Worm (Caenorhabditis elegans) whole organism, mixed stage, embryonic: ENCODE results near the gene ccg-1.

Source experiments
- M03D4.4 ChIP-seq: sonication (generic microtip); optimal IDR thresholded peaks from 2 replicates; lab custom pipeline; 2017; ENCODE audit warnings: mild to moderate bottlenecking, missing genetic modification characterization, missing compliant biosample characterization
- blmp-1 ChIP-seq: fragments of 150-350 bp; optimal IDR thresholded peaks from 2 replicates; lab custom pipeline; 2014; ENCODE audit warnings: missing biosample characterization, missing genetic modification characterization
- ceh-43 ChIP-seq: fragments of 200-800 bp; sonication (Bioruptor generic); optimal IDR thresholded peaks from 2 replicates; lab custom pipeline; 2018; ENCODE audit warnings: mild to moderate bottlenecking, missing genetic modification characterization, moderate library complexity, missing compliant biosample characterization
- ceh-83 ChIP-seq: fragments of 200-800 bp; sonication (Bioruptor generic); optimal IDR thresholded peaks from 2 replicates; lab custom pipeline; 2018; ENCODE audit warnings: mild to moderate bottlenecking, missing genetic modification characterization, missing compliant biosample characterization
- ces-1 ChIP-seq: fragments of 150-350 bp; optimal IDR thresholded peaks from 2 replicates; lab custom pipeline; 2014; ENCODE audit warnings: missing biosample characterization, missing genetic modification reagents, missing genetic modification characterization
- elt-1 ChIP-seq: sonication (generic microtip); optimal IDR thresholded peaks from 2 replicates; lab custom pipeline; 2017; ENCODE audit warnings: missing genetic modification characterization, mild to moderate bottlenecking, missing compliant biosample characterization, antibody characterized with exemption, moderate library complexity, borderline replicate concordance; ENCODE audit not compliant: insufficient read depth
- elt-3 ChIP-seq: fragments of 150-350 bp; optimal IDR thresholded peaks from 2 replicates; lab custom pipeline; 2014; ENCODE audit warnings: missing biosample characterization, missing genetic modification characterization
- flh-1 ChIP-seq: fragments of 200-800 bp; sonication (Bioruptor generic); optimal IDR thresholded peaks from 2 replicates; lab custom pipeline; 2018; ENCODE audit warnings: mild to moderate bottlenecking, missing genetic modification characterization, moderate library complexity, missing compliant biosample characterization
- ham-2 ChIP-seq: fragments of 200-800 bp; sonication (Bioruptor generic); optimal IDR thresholded peaks from 2 replicates; lab custom pipeline; 2018; ENCODE audit warnings: mild to moderate bottlenecking, missing genetic modification characterization, missing compliant biosample characterization
- hlh-1 ChIP-seq: fragments of 150-350 bp; optimal IDR thresholded peaks from 2 replicates; lab custom pipeline; 2014; ENCODE audit warnings: missing biosample characterization, missing genetic modification reagents, missing genetic modification characterization
- lin-13 ChIP-seq: fragments of 150-350 bp; optimal IDR thresholded peaks from 2 replicates; lab custom pipeline; 2014; ENCODE audit warnings: missing biosample characterization, missing genetic modification characterization
- lin-32 ChIP-seq: fragments of 200-800 bp; sonication (Bioruptor generic); optimal IDR thresholded peaks from 2 replicates; lab custom pipeline; 2018; ENCODE audit warnings: mild to moderate bottlenecking, missing genetic modification characterization, missing compliant biosample characterization
- lsy-2 ChIP-seq: fragments of 150-350 bp; optimal IDR thresholded peaks from 2 replicates; lab custom pipeline; 2014; ENCODE audit warnings: missing biosample characterization, missing genetic modification characterization
- mab-5 ChIP-seq: fragments of 150-350 bp; optimal IDR thresholded peaks from 2 replicates; lab custom pipeline; 2014; ENCODE audit warnings: missing biosample characterization, missing genetic modification characterization
- mep-1 ChIP-seq: fragments of 150-350 bp; optimal IDR thresholded peaks from 2 replicates; lab custom pipeline; 2017; ENCODE audit warnings: missing biosample characterization, missing genetic modification reagents, missing genetic modification characterization, inconsistent platforms
- mls-2 ChIP-seq: sonication (generic microtip); optimal IDR thresholded peaks from 2 replicates; lab custom pipeline; 2016; ENCODE audit warnings: mild to moderate bottlenecking, missing genetic modification characterization, moderate library complexity, missing compliant biosample characterization
- nhr-12 ChIP-seq: fragments of 150-350 bp; optimal IDR thresholded peaks from 2 replicates; lab custom pipeline; 2014; ENCODE audit warnings: missing biosample characterization, missing genetic modification characterization
- nhr-2 ChIP-seq: fragments of 150-350 bp; optimal IDR thresholded peaks from 2 replicates; lab custom pipeline; 2014; ENCODE audit warnings: missing biosample characterization, missing genetic modification characterization
- nhr-237 ChIP-seq: fragments of 150-350 bp; optimal IDR thresholded peaks from 2 replicates; lab custom pipeline; 2014; ENCODE audit warnings: missing biosample characterization, missing genetic modification characterization
- pha-4 ChIP-seq: fragments of 150-350 bp; optimal IDR thresholded peaks from 2 replicates; lab custom pipeline; 2018; ENCODE audit warnings: missing biosample characterization, missing genetic modification reagents, missing genetic modification characterization
- sem-2 ChIP-seq: fragments of 200-800 bp; sonication (Bioruptor generic); optimal IDR thresholded peaks from 2 replicates; lab custom pipeline; 2018; ENCODE audit warnings: mild to moderate bottlenecking, missing genetic modification characterization, missing compliant biosample characterization
- tbx-8 ChIP-seq: fragments of 200-800 bp; sonication (Bioruptor generic); optimal IDR thresholded peaks from 2 replicates; lab custom pipeline; 2018; ENCODE audit warnings: mild to moderate bottlenecking, missing genetic modification characterization, moderate library complexity, missing compliant biosample characterization
- unc-62 ChIP-seq: fragments of 150-350 bp; optimal IDR thresholded peaks from 2 replicates; lab custom pipeline; 2014; ENCODE audit warnings: missing biosample characterization, missing genetic modification reagents, missing genetic modification characterization
- zip-8 ChIP-seq: fragments of 150-350 bp; optimal IDR thresholded peaks from 2 replicates; lab custom pipeline; 2014; ENCODE audit warnings: missing biosample characterization, missing genetic modification characterization
- ztf-11 ChIP-seq: fragments of 150-350 bp; optimal IDR thresholded peaks from 2 replicates; lab custom pipeline; 2014; ENCODE audit warnings: missing biosample characterization, missing genetic modification characterization

Gene ccg-1

DNA sequence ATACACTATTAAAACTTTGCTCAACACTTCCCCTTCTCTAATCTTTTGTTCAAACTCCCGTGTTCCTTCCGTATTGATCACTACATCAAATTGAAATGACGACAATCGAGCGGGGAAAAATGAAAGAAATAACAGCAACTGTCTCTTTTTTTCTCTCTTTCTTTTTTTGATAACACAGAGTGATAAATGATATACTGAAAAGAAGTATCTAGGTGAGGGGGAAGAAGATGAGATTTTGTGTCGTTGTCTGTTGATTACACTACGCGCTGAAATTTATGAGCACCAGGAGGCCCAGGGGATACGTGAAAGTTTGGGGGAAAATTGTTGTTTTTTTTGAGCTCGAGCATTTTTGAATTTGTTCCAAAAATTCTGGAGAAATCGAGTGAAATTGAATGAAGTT lies 1.5 kb downstream of the ccg-1 start:
- peak; percentile 44 for TF ChIP-seq hlh-1 (tag; lab: Kevin White, UChicago)
- TF ChIP-seq lin-13: no peak
- peak; percentile 55 for TF ChIP-seq unc-62 (GFP tag; lab: Kevin White, UChicago)
- TF ChIP-seq, all 35 proteins: peak for 2

DNA sequence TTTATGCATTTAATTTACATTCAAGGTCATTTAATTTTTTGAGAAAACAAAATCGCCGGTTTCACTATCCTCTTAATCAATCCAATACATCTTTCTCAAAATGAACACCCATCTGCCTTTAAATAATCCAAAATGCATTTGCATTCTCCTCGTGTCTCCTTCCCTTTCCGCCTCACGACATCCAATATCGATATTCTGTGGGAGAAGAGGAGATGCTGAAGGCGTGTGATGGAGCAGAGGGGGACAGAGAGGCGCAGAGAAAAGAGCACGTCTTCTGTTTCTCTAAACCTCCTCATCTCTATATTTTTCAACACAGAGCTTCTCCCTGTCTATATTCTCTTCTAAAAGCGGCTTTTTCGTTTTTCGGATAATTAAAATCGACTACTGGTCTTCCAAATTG lies 16.1 kb downstream of the ccg-1 start, which contains the start of gene Y73F8A.5:
Gene Y73F8A.5 (plus strand): TSS at position 321 of the 400 bp plus-strand sequence.
- no peak for TF ChIP-seq hlh-1 (tag; lab: Kevin White, UChicago)
- TF ChIP-seq ces-1 (GFP tag; lab: Kevin White, UChicago): peak; percentile 88
- peak; percentile 37 for TF ChIP-seq mep-1 (tag; lab: Kevin White, UChicago)
- TF ChIP-seq ham-2 (GFP tag; lab: Kevin White, UChicago): no peak
- no peak for TF ChIP-seq mab-5 (tag; lab: Kevin White, UChicago)
- TF ChIP-seq lsy-2 (tag; lab: Kevin White, UChicago): no peak

DNA sequence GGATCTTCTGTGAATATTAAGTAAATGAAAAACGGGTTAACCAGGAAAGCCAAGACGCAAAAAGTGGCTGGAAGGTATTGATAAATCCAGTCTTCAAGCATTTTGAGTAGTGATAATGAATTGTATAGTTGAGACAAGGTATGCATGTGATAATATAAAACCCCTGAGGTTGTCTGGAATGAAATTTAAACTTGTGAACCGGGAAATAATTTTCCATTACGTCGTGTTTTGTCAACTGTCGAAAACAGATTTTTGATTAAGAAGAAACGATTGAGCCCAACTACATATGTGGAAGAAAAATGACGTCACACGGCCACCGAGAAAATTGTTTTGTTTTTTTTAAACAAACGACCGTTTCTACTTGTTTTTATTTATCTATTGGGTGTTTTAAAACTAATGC lies 23.4 kb downstream of the ccg-1 start, which contains the start of gene srj-42:
Gene srj-42 (minus strand): TSS at position 101 of the 400 bp plus-strand sequence.
- TF ChIP-seq lsy-2 (tag; lab: Kevin White, UChicago) (no peak), nhr-2 (no peak), elt-1 (tag; lab: Kevin White, UChicago) (no peak), nhr-12 (tag; lab: Kevin White, UChicago) (no peak), M03D4.4 (tag; lab: Kevin White, UChicago) (no peak), blmp-1 (tag; lab: Kevin White, UChicago) (no peak), tbx-8 (no peak), ceh-43 (GFP tag; lab: Kevin White, UChicago) (no peak), mls-2 (tag; lab: Kevin White, UChicago) (no peak), ceh-83 (GFP tag; lab: Kevin White, UChicago) (no peak), nhr-237 (no peak), zip-8 (tag; lab: Kevin White, UChicago) (no peak), mab-5 (tag; lab: Kevin White, UChicago) (no peak), mep-1 (tag; lab: Kevin White, UChicago) (no peak)

DNA sequence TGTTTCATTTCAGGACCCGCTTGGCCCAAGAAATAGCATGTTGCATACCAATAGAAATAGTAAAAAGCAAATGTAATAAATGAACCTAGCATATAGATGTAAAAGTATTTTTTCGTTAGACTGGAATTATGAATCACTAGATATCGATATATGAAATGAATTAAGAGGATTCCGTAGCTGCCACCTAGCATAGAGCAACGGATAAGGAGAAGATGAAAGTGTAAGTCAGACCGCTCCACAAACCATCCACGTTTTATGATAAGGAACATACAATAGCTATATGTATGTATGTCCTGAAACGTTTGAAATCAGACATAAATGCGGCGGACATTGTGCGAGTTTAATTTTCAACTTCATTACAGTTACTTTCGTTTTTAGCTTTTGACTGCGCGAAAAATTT lies 24.5 kb downstream of the ccg-1 start:
- TF ChIP-seq lin-32 (GFP tag; lab: Kevin White, UChicago): no peak
- no peak for TF ChIP-seq ham-2 (GFP tag; lab: Kevin White, UChicago)
- TF ChIP-seq blmp-1 (tag; lab: Kevin White, UChicago): no peak
- TF ChIP-seq sem-2 (GFP tag; lab: Kevin White, UChicago): no peak
- no peak for TF ChIP-seq hlh-1 (tag; lab: Kevin White, UChicago)
- no peak for TF ChIP-seq elt-3 (tag; lab: Kevin White, UChicago)
- TF ChIP-seq zip-8 (tag; lab: Kevin White, UChicago): no peak
- TF ChIP-seq ceh-83 (GFP tag; lab: Kevin White, UChicago): no peak
- no peak for TF ChIP-seq ztf-11 (tag; lab: Kevin White, UChicago)
- TF ChIP-seq flh-1 (GFP tag; lab: Kevin White, UChicago): no peak
- TF ChIP-seq elt-1 (tag; lab: Kevin White, UChicago): no peak
- TF ChIP-seq, all 35 proteins: peak for 0

DNA sequence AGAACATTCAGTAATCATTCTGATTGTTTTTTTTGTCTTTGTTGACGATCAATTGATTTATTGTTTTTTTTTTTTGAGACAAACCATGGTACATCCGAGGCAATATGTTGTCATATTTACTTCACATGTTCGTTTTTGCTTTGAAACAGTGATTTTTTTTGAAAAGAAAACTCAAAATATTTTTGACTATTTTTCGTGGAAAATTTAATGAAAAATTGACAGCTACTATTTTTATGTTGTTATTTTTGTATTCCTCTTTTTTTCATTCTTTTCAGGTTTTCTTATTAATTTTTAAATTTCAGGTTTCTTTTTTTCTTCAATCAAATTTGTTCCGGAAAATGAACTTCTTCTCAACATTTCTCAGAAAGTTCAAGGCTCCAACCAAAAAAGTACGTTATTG lies 29.9 kb downstream of the ccg-1 start, which contains the start of gene Y73F8A.36:
Gene Y73F8A.36 (plus strand): TSS at position 301 of the 400 bp plus-strand sequence.
- no peak for TF ChIP-seq mab-5 (tag; lab: Kevin White, UChicago)
- no peak for TF ChIP-seq tbx-8
- TF ChIP-seq elt-1 (tag; lab: Kevin White, UChicago): no peak
- TF ChIP-seq ham-2 (GFP tag; lab: Kevin White, UChicago): no peak
- TF ChIP-seq M03D4.4 (tag; lab: Kevin White, UChicago): no peak

DNA sequence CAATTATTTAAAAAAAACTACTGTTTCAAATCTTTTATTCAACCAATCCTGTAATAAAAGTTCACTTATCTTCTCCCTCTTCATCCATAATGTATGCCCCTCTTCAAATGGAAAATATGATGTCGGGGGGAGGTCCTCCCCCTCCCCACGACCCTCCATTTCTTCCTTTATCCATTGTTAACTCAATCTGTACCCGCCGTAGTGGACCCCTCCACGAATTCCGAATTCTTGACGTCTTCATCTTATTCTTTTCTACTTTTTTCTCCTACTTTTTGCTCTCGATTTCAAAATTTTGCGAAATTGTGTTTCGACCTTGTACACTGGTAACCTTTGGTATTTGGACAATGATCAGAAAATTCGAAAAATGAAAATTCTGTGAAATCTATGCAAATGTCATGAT lies 39.7 kb downstream of the ccg-1 start, which contains the start of gene lgc-52:
Gene lgc-52 (plus strand): TSS at position 268 of the 400 bp plus-strand sequence.
- no peak for TF ChIP-seq nhr-237
- peak; percentile 62 for TF ChIP-seq ces-1 (GFP tag; lab: Kevin White, UChicago)
- TF ChIP-seq pha-4: no peak
- TF ChIP-seq flh-1 (GFP tag; lab: Kevin White, UChicago): no peak
